Worm (Caenorhabditis elegans) whole organism, L4/young adult: ENCODE data around the gene F22B7.9.

Experiments used
- W03F9.2 ChIP-seq: fragments of 150-350 bp; optimal IDR thresholded peaks from 2 replicates; lab custom pipeline; 2014; ENCODE audit warnings: missing biosample characterization, missing genetic modification characterization
- dao-5 ChIP-seq: sonication (generic microtip); optimal IDR thresholded peaks from 2 replicates; lab custom pipeline; 2016; ENCODE audit warnings: missing genotype, missing genetic modification characterization, moderate library complexity, missing compliant biosample characterization
- him-1 ChIP-seq: sonication (generic microtip); optimal IDR thresholded peaks from 2 replicates; lab custom pipeline; 2016; ENCODE audit warnings: missing genotype, missing genetic modification reagents, missing genetic modification characterization, missing compliant biosample characterization

DNA sequence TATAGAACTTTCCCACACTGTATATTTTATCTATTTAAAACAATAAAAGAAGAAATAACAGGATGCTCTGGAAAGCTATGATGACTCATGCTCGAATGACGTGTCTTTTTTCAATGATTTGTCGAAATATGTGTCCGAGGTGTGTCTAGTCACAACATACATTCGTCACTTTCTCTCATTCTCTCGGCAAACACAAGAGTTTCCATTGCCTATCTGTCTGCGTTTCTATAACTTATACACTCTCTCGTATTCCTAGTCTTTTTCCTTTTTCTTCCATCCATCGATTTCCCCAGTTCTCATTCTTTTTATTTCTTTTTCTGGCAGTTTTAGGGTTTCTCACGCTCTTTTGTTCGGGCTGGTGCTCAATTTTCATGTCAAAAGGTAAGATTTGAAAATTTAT, 43.0 kb upstream of the F22B7.9 start:
- TF ChIP-seq him-1 (tag; lab: Kevin White, UChicago) (no peak), W03F9.2 (tag; lab: Kevin White, UChicago) (no peak), dao-5 (tag; lab: Kevin White, UChicago) (no peak)
